Worm (Caenorhabditis elegans) whole organism, L4/young adult: Measurements from ENCODE around the gene EEED8.13.

Source experiments
- W03F9.2 ChIP-seq: fragments of 150-350 bp; optimal IDR thresholded peaks from 2 replicates; lab custom pipeline; 2014; ENCODE audit warnings: missing biosample characterization, missing genetic modification characterization
- dao-5 ChIP-seq: sonication (generic microtip); optimal IDR thresholded peaks from 2 replicates; lab custom pipeline; 2016; ENCODE audit warnings: missing genotype, missing genetic modification characterization, moderate library complexity, missing compliant biosample characterization
- him-1 ChIP-seq: sonication (generic microtip); optimal IDR thresholded peaks from 2 replicates; lab custom pipeline; 2016; ENCODE audit warnings: missing genotype, missing genetic modification reagents, missing genetic modification characterization, missing compliant biosample characterization

ce11 chrII:5418317-5418716 is 6.0 kb upstream of the EEED8.13 start:
- TF ChIP-seq dao-5 (tag; lab: Kevin White, UChicago) (no peak), him-1 (tag; lab: Kevin White, UChicago) (no peak), W03F9.2 (tag; lab: Kevin White, UChicago) (no peak)
